Worm (Caenorhabditis elegans): ENCODE results near the gene srh-257.

DNA sequence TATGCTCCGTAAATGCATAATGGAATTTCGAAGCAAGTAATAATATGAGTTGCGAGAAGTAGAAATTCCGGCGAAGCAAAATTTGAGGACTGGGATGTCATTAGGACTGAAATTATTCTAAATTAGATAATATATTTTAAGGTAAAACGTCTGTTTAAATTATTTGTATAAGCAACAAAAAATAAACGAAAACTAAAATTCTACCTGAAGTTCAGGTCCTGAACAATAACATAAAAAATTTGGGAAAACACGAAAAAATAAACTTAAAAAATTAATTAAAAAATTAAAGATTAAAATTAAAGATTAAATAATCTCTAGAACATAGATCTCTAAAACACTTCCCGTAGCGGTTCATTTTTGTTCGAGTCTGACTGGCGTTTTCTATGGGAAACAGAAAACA, 27.2 kb upstream of the srh-257 start, which contains the start of gene srh-251:
- no peak for TF ChIP-seq ets-7 (tag; optimal IDR thresholded peaks at IDR 0.05)
- no peak for TF ChIP-seq flt-1 (GFP tag; IDR thresholded peaks at IDR 0.05)
- no peak for TF ChIP-seq ceh-13 (GFP tag; optimal IDR thresholded peaks at IDR 0.05)
- no peak for TF ChIP-seq ama-1 (optimal IDR thresholded peaks at IDR 0.05)

All from whole organism, early embryonic.